Worm (Caenorhabditis elegans): ENCODE data around the gene F44G4.1.

The F44G4.1 gene

ce11 chrII:9009976-9010702 is 15.7 kb downstream of the F44G4.1 start:
- TF ChIP-seq M03D4.4 (tag; optimal IDR thresholded peaks at IDR 0.05) (no peak), mls-2 (tag; optimal IDR thresholded peaks at IDR 0.05) (no peak), cnd-1 (tag; optimal IDR thresholded peaks at IDR 0.05) (no peak), blmp-1 (tag; optimal IDR thresholded peaks at IDR 0.05) (no peak), lsy-2 (tag; optimal IDR thresholded peaks at IDR 0.05) (no peak)

ce11 chrII:9010708-9011107 is 16.3 kb downstream of the F44G4.1 start:
- TF ChIP-seq nhr-76 (tag; optimal IDR thresholded peaks at IDR 0.05) (no peak), M03D4.4 (tag; optimal IDR thresholded peaks at IDR 0.05) (no peak), ham-2 (GFP tag; optimal IDR thresholded peaks at IDR 0.05) (no peak), ceh-43 (GFP tag; optimal IDR thresholded peaks at IDR 0.05) (no peak), mls-2 (tag; optimal IDR thresholded peaks at IDR 0.05) (peak; percentile 7), cnd-1 (tag; optimal IDR thresholded peaks at IDR 0.05) (no peak), lsy-2 (tag; optimal IDR thresholded peaks at IDR 0.05) (no peak), ces-1 (GFP tag; optimal IDR thresholded peaks at IDR 0.05) (peak; percentile 70)

- TF ChIP-seq M03D4.4 (tag; optimal IDR thresholded peaks at IDR 0.05): no peak
- no peak for TF ChIP-seq zip-8 (tag; optimal IDR thresholded peaks at IDR 0.05)
- TF ChIP-seq lsy-2 (tag; optimal IDR thresholded peaks at IDR 0.05): no peak
- TF ChIP-seq unc-120 (tag; optimal IDR thresholded peaks at IDR 0.05; ENCODE audit: poor library complexity, severe bottlenecking): peak; percentile 48
- TF ChIP-seq pha-4 (tag; optimal IDR thresholded peaks at IDR 0.05): no peak
- TF ChIP-seq drap-1 (GFP tag; optimal IDR thresholded peaks at IDR 0.05): peak; percentile 36
- TF ChIP-seq elt-3 (tag; optimal IDR thresholded peaks at IDR 0.05): no peak
- TF ChIP-seq sptf-1 (tag; optimal IDR thresholded peaks at IDR 0.05): peak; percentile 62
- TF ChIP-seq hlh-1 (tag; optimal IDR thresholded peaks at IDR 0.05): peak; percentile 14
Measured at ce11 chrII:9013341-9013740, 18.9 kb downstream of the F44G4.1 start.

- no peak for TF ChIP-seq M03D4.4 (tag; optimal IDR thresholded peaks at IDR 0.05)
- TF ChIP-seq unc-39 (tag; optimal IDR thresholded peaks at IDR 0.05): no peak
- TF ChIP-seq flh-1 (GFP tag; optimal IDR thresholded peaks at IDR 0.05): no peak
- no peak for TF ChIP-seq sem-2 (GFP tag; optimal IDR thresholded peaks at IDR 0.05)
- TF ChIP-seq ceh-39 (tag; optimal IDR thresholded peaks at IDR 0.05): no peak
- TF ChIP-seq ceh-83 (GFP tag; optimal IDR thresholded peaks at IDR 0.05): no peak
- TF ChIP-seq elt-3 (tag; optimal IDR thresholded peaks at IDR 0.05): no peak
- TF ChIP-seq mep-1 (tag; optimal IDR thresholded peaks at IDR 0.05): no peak
Measured at ce11 chrII:9014188-9014587, 19.8 kb downstream of the F44G4.1 start.

ce11 chrII:9014877-9015505 is 20.6 kb downstream of the F44G4.1 start:
- TF ChIP-seq unc-62 (GFP tag; optimal IDR thresholded peaks at IDR 0.05) (peak; percentile 74), elt-3 (tag; optimal IDR thresholded peaks at IDR 0.05) (no peak), hlh-1 (tag; optimal IDR thresholded peaks at IDR 0.05) (peak; percentile 73), elt-1 (tag; optimal IDR thresholded peaks at IDR 0.05; ENCODE audit: borderline replicate concordance, insufficient read depth) (no peak), bed-3 (GFP tag; optimal IDR thresholded peaks at IDR 0.05) (no peak), unc-120 (tag; optimal IDR thresholded peaks at IDR 0.05; ENCODE audit: poor library complexity, severe bottlenecking) (peak; percentile 33), nhr-76 (tag; optimal IDR thresholded peaks at IDR 0.05) (no peak), ztf-11 (tag; optimal IDR thresholded peaks at IDR 0.05) (no peak), lsy-2 (tag; optimal IDR thresholded peaks at IDR 0.05) (no peak), nhr-2 (tag; optimal IDR thresholded peaks at IDR 0.05) (no peak)

- no peak for TF ChIP-seq M03D4.4 (tag; optimal IDR thresholded peaks at IDR 0.05)
- TF ChIP-seq blmp-1 (tag; optimal IDR thresholded peaks at IDR 0.05): no peak
- no peak for TF ChIP-seq bed-3 (GFP tag; optimal IDR thresholded peaks at IDR 0.05)
- no peak for TF ChIP-seq flh-1 (GFP tag; optimal IDR thresholded peaks at IDR 0.05)
Measured at ce11 chrII:9017628-9018027, 23.2 kb downstream of the F44G4.1 start.

Data from whole organism, mixed stage, embryonic.